Worm (Caenorhabditis elegans) whole organism, early embryonic: ENCODE data around the gene irld-12.

ENCODE experiments used
- B0310.2 ChIP-seq: sonication (generic microtip); optimal IDR thresholded peaks from 2 replicates; lab custom pipeline; 2016; ENCODE audit warnings: mild to moderate bottlenecking, missing genetic modification characterization, missing compliant biosample characterization
- F13C5.2 ChIP-seq: sonication (generic microtip); optimal IDR thresholded peaks from 2 replicates; lab custom pipeline; 2017; ENCODE audit warnings: mild to moderate bottlenecking, missing genetic modification characterization, inconsistent platforms, missing compliant biosample characterization
- ama-1 ChIP-seq: fragments of 150-350 bp; optimal IDR thresholded peaks from 2 replicates; lab custom pipeline; 2014
- ceh-13 ChIP-seq: fragments of 200-800 bp; sonication (Bioruptor generic); optimal IDR thresholded peaks from 2 replicates; lab custom pipeline; 2018; ENCODE audit warnings: mild to moderate bottlenecking, missing genetic modification characterization, missing compliant biosample characterization

DNA sequence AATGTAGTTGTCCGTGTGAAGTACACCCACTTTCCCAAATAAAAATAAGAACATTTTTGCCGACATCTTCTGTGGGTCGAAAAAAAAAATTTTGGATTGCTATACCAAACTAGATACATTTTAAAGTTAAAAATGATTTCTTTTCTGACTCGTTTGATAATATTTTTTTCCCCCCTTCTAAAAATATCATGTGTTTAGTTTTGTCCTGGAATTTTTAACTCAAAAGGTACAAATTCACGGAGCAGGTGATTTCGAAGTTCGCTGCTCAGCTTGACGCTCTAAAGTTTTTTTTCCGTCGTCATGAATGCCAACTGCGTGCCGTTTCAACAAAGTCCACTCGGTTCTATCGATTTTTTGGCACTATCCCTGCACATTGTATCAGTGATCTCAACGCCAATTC, 44.7 kb upstream of the irld-12 start, which contains the start of gene srh-185:
- TF ChIP-seq ama-1 (lab: Kevin White, UChicago): no peak
- no peak for TF ChIP-seq B0310.2 (tag; lab: Kevin White, UChicago)
- TF ChIP-seq ceh-13: no peak
- TF ChIP-seq F13C5.2: no peak
